Fruit fly (Drosophila melanogaster): Measurements from ENCODE around the gene Lkr.

Gene Lkr

dm6 chr3L:5554377-5554776 lies 25.2 kb upstream of the Lkr start (continued):
- TF ChIP-seq CG7839 (tag; optimal IDR thresholded peaks at IDR 0.05) (peak; percentile 73), Sry-β (GFP tag; optimal IDR thresholded peaks at IDR 0.05) (no peak), Nf-YA (GFP tag; IDR thresholded peaks at IDR 0.05) (no peak), chinmo (GFP tag; IDR thresholded peaks at IDR 0.05; ENCODE audit: partially characterized antibody) (peak; percentile 56; the same call in 1 of the 4 replicates), Hmx (GFP tag; optimal IDR thresholded peaks at IDR 0.05) (no peak), Oli (tag; optimal IDR thresholded peaks at IDR 0.05) (peak; percentile 47), pum (GFP tag; optimal IDR thresholded peaks at IDR 0.05) (no peak), cas (GFP tag; IDR thresholded peaks at IDR 0.05) (peak; percentile 59; the same call in 1 of the 2 replicates), CoRest (tag; optimal IDR thresholded peaks at IDR 0.05) (peak; percentile 67), CG12071 (GFP tag; optimal IDR thresholded peaks at IDR 0.05) (no peak), CG43689 (GFP tag; IDR thresholded peaks at IDR 0.05) (0 out of 2 replicates have a peak, but pooled peaks have one; percentile 28), zfh1 (GFP tag; IDR thresholded peaks at IDR 0.05) (0 out of 3 replicates have a peak, but pooled peaks have one; percentile 62), tio (GFP tag; optimal IDR thresholded peaks at IDR 0.05) (peak; percentile 24), CG2120 (GFP tag; optimal IDR thresholded peaks at IDR 0.05) (peak; percentile 56), ranshi (GFP tag; IDR thresholded peaks at IDR 0.05) (peak; percentile 62; the same call in 1 of the 2 replicates), disco-r (GFP tag; optimal IDR thresholded peaks at IDR 0.05) (no peak), onecut (GFP tag; IDR thresholded peaks at IDR 0.05) (0 out of 2 replicates have a peak, but pooled peaks have one; percentile 8), CG7372 (GFP tag; IDR thresholded peaks at IDR 0.05) (peak; percentile 67), cwo (GFP tag; optimal IDR thresholded peaks at IDR 0.05) (peak; percentile 37), sens (GFP tag) (peak; percentile 56), ems (GFP tag; optimal IDR thresholded peaks at IDR 0.05) (peak; percentile 46), ATbp (GFP tag; optimal IDR thresholded peaks at IDR 0.05) (no peak), org-1 (GFP tag; optimal IDR thresholded peaks at IDR 0.05) (no peak), CG17359 (tag; optimal IDR thresholded peaks at IDR 0.05) (peak; percentile 50), CG7556 (GFP tag; optimal IDR thresholded peaks at IDR 0.05) (peak; percentile 18), CG10654 (GFP tag; optimal IDR thresholded peaks at IDR 0.05) (peak; percentile 7), CG12391 (tag; optimal IDR thresholded peaks at IDR 0.05) (no peak), CG42726 (GFP tag; IDR thresholded peaks at IDR 0.05; ENCODE audit: partially characterized antibody) (no peak), fd64A (GFP tag; optimal IDR thresholded peaks at IDR 0.05) (no peak), sug (tag; optimal IDR thresholded peaks at IDR 0.05) (peak; percentile 31), zfh2 (GFP tag; optimal IDR thresholded peaks at IDR 0.05) (peak; percentile 7), Hmr (GFP tag; optimal IDR thresholded peaks at IDR 0.05) (peak; percentile 43), ab (GFP tag; optimal IDR thresholded peaks at IDR 0.05) (no peak), jumu (GFP tag; optimal IDR thresholded peaks at IDR 0.05) (no peak), CG10267 (tag; optimal IDR thresholded peaks at IDR 0.05) (peak; percentile 31), NFAT (GFP tag; IDR thresholded peaks at IDR 0.05) (peak; percentile 38; the same call in 1 of the 2 replicates), z (GFP tag; IDR thresholded peaks at IDR 0.05) (no peak), CG2889 (GFP tag; IDR thresholded peaks at IDR 0.05) (0 out of 3 replicates have a peak, but pooled peaks have one; percentile 5), CG3847 (GFP tag; IDR thresholded peaks at IDR 0.05) (peak; percentile 32; the same call in 1 of the 2 replicates), CG1647 (GFP tag; optimal IDR thresholded peaks at IDR 0.05) (no peak), fd3F (GFP tag; optimal IDR thresholded peaks at IDR 0.05) (peak; percentile 58), CG3838 (GFP tag; optimal IDR thresholded peaks at IDR 0.05) (no peak), ase (GFP tag; IDR thresholded peaks at IDR 0.05) (no peak), dmrt99B (tag; optimal IDR thresholded peaks at IDR 0.05) (peak; percentile 46), CG10565 (GFP tag; optimal IDR thresholded peaks at IDR 0.05) (no peak), CG12744 (GFP tag; optimal IDR thresholded peaks at IDR 0.05) (no peak), CG12659 (GFP tag; optimal IDR thresholded peaks at IDR 0.05) (peak; percentile 36), CG3407 (GFP tag; optimal IDR thresholded peaks at IDR 0.05) (no peak), Ptx1 (GFP tag; IDR thresholded peaks at IDR 0.05) (peak; percentile 72), al (GFP tag; IDR thresholded peaks at IDR 0.05) (peak; percentile 82), dm (GFP tag; optimal IDR thresholded peaks at IDR 0.05) (no peak)

Data from whole organism, embryonic.